Worm (Caenorhabditis elegans): ENCODE data around the gene nmy-1.
A peak's percentile ranks its signal among the peaks of the same experiment; 100 is the strongest.

ce11 chrX:2885318-2885908 lies 23.9 kb upstream of the nmy-1 start, which contains the start of gene vang-1:
- TF ChIP-seq nhr-28 (tag; optimal IDR thresholded peaks at IDR 0.05) (no peak), ceh-28 (tag; optimal IDR thresholded peaks at IDR 0.05) (no peak), pqm-1 (tag; optimal IDR thresholded peaks at IDR 0.05) (no peak), nfya-1 (tag; optimal IDR thresholded peaks at IDR 0.05; ENCODE audit: insufficient read depth) (peak; percentile 52), unc-62 (GFP tag; optimal IDR thresholded peaks at IDR 0.05) (no peak), aly-2 (tag; optimal IDR thresholded peaks at IDR 0.05) (no peak), zag-1 (tag; optimal IDR thresholded peaks at IDR 0.05) (no peak), nhr-237 (tag; optimal IDR thresholded peaks at IDR 0.05) (no peak), nhr-76 (tag; optimal IDR thresholded peaks at IDR 0.05) (no peak), fkh-10 (GFP tag; optimal IDR thresholded peaks at IDR 0.05) (no peak), elt-1 (tag; optimal IDR thresholded peaks at IDR 0.05) (no peak)

Measured in whole organism, L3 larva.